Worm (Caenorhabditis elegans) whole organism, midembryonic: ENCODE results near the gene teg-1.

Experiments used
- T22C8.4 ChIP-seq: fragments of 200-800 bp; sonication (Bioruptor generic); IDR thresholded peaks from 2 replicates; pipeline ENCODE4 v1.3.6; 2022; ENCODE audit warnings: missing genetic modification characterization, missing compliant biosample characterization
- klf-2 ChIP-seq: fragments of 200-800 bp; sonication (Bioruptor generic); conservative IDR thresholded peaks from 2 replicates; pipeline ENCODE4 v1.3.6; 2022; ENCODE audit warnings: missing genetic modification reagents, missing genetic modification characterization, missing compliant biosample characterization
- med-1 ChIP-seq: sonication (generic microtip); optimal IDR thresholded peaks from 2 replicates; lab custom pipeline; 2017; ENCODE audit warnings: missing genetic modification characterization, mild to moderate bottlenecking, missing compliant biosample characterization, antibody characterized with exemption, missing genetic modification reagents; ENCODE audit not compliant: insufficient read depth
- ref-1 ChIP-seq: fragments of 200-800 bp; sonication (Bioruptor generic); conservative IDR thresholded peaks from 2 replicates; pipeline ENCODE4 v1.3.6; 2022; ENCODE audit warnings: missing genetic modification reagents, missing genetic modification characterization, missing compliant biosample characterization
- tab-1 ChIP-seq: fragments of 200-800 bp; sonication (Bioruptor generic); IDR thresholded peaks from 2 replicates; pipeline ENCODE4 v1.3.6; 2022; ENCODE audit warnings: missing genetic modification characterization, missing compliant biosample characterization
- ztf-23 ChIP-seq: fragments of 200-800 bp; sonication (Bioruptor generic); IDR thresholded peaks from 2 replicates; pipeline ENCODE4 v1.3.6; 2022; ENCODE audit warnings: missing genetic modification reagents, missing genetic modification characterization, missing compliant biosample characterization

DNA sequence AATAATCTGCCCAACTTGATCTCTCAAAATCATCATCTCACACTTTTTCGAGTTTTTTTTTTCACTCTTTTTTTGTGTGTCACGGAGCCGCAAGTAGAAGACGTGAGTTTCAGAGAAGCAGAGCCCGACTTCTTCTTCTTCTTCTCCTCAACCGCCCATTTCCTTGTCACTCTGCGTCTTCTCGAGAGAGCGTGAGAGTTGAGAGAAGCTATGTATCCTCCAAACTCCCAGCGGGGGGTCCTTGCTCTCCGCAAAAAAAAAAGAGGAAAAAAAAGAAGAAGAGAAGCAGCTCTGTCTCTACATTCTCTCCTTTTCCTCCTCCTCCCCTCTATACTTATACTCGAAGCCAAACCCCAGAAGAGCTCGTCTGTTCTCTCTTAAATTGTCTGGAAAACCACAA is 16.3 kb upstream of the teg-1 start:
- TF ChIP-seq ztf-23 (GFP tag; lab: Robert Waterston, UW), result no peak
- no peak for TF ChIP-seq med-1 (GFP tag; lab: Kevin White, UChicago)
- TF ChIP-seq ref-1 (GFP tag; lab: Robert Waterston, UW), result no peak
- TF ChIP-seq T22C8.4 (GFP tag; lab: Robert Waterston, UW), result no peak
- TF ChIP-seq tab-1 (GFP tag; lab: Robert Waterston, UW), result no peak
- TF ChIP-seq klf-2, result no peak
